Worm (Caenorhabditis elegans) whole organism, young adult: ENCODE measurements around the gene F40H3.1.

Experiments used
- B0035.1 ChIP-seq: sonication (generic microtip); optimal IDR thresholded peaks from 2 replicates; lab custom pipeline; 2016; ENCODE audit warnings: missing genetic modification characterization, mild to moderate bottlenecking, missing compliant biosample characterization, missing genotype, missing genetic modification reagents
- B0261.1 ChIP-seq: sonication (generic microtip); optimal IDR thresholded peaks from 2 replicates; lab custom pipeline; 2016; ENCODE audit warnings: mild to moderate bottlenecking, missing genetic modification characterization, moderate library complexity, missing compliant biosample characterization
- C06A6.2 ChIP-seq: fragments of 200-800 bp; sonication (Bioruptor generic); conservative IDR thresholded peaks from 2 replicates; pipeline ENCODE4 v1.3.6; 2022; ENCODE audit warnings: missing genetic modification characterization, missing compliant biosample characterization
- F10E7.11 ChIP-seq: sonication (generic microtip); optimal IDR thresholded peaks from 2 replicates; lab custom pipeline; 2017; ENCODE audit warnings: mild to moderate bottlenecking, missing genetic modification characterization, moderate library complexity, missing compliant biosample characterization
- K11D2.4 ChIP-seq: fragments of 200-800 bp; sonication (Bioruptor generic); IDR thresholded peaks from 2 replicates; pipeline ENCODE4 v1.3.6; 2022; ENCODE audit warnings: missing genetic modification reagents, missing genetic modification characterization, missing compliant biosample characterization
- ZK185.1 ChIP-seq: sonication (generic microtip); optimal IDR thresholded peaks from 2 replicates; lab custom pipeline; 2016; ENCODE audit warnings: mild to moderate bottlenecking, missing genetic modification characterization, missing compliant biosample characterization; ENCODE audit not compliant: poor library complexity, severe bottlenecking
- akir-1 ChIP-seq: fragments of 200-800 bp; sonication (Bioruptor generic); optimal IDR thresholded peaks from 2 replicates; lab custom pipeline; 2018; ENCODE audit warnings: mild to moderate bottlenecking, missing genetic modification characterization, moderate library complexity, missing compliant biosample characterization
- attf-3 ChIP-seq: fragments of 200-800 bp; sonication (Bioruptor generic); conservative IDR thresholded peaks from 2 replicates; pipeline ENCODE4 v1.3.6; 2022; ENCODE audit warnings: missing genetic modification reagents, missing genetic modification characterization, missing compliant biosample characterization
- ceh-40 ChIP-seq: fragments of 200-800 bp; sonication (Bioruptor generic); IDR thresholded peaks from 2 replicates; pipeline ENCODE4 v1.3.6; 2022; ENCODE audit warnings: missing genetic modification characterization, missing compliant biosample characterization
- die-1 ChIP-seq: sonication (generic microtip); optimal IDR thresholded peaks from 2 replicates; lab custom pipeline; 2016; ENCODE audit warnings: missing genotype, mild to moderate bottlenecking, missing genetic modification characterization, missing compliant biosample characterization
- dpl-1 ChIP-seq: fragments of 150-350 bp; optimal IDR thresholded peaks from 2 replicates; lab custom pipeline; 2014; ENCODE audit warnings: missing biosample characterization, missing genetic modification reagents, missing genetic modification characterization
- egl-18 ChIP-seq: fragments of 200-800 bp; sonication (Bioruptor generic); IDR thresholded peaks from 2 replicates; pipeline ENCODE4 v1.3.6; 2022; ENCODE audit warnings: missing genetic modification reagents, missing genetic modification characterization, missing compliant biosample characterization
- ets-4 ChIP-seq: fragments of 200-800 bp; sonication (Bioruptor generic); optimal IDR thresholded peaks from 2 replicates; lab custom pipeline; 2018; ENCODE audit warnings: mild to moderate bottlenecking, missing genetic modification characterization, missing compliant biosample characterization
- hlh-26 ChIP-seq: fragments of 200-800 bp; sonication (Bioruptor generic); conservative IDR thresholded peaks from 2 replicates; pipeline ENCODE4 v1.3.6; 2022; ENCODE audit warnings: missing genetic modification reagents, missing genetic modification characterization, missing compliant biosample characterization
- let-526 ChIP-seq: fragments of 200-800 bp; sonication (Bioruptor generic); IDR thresholded peaks from 2 replicates; pipeline ENCODE4 v1.3.6; 2022; ENCODE audit warnings: missing genetic modification reagents, missing genetic modification characterization, missing compliant biosample characterization
- lin-26 ChIP-seq: fragments of 200-800 bp; sonication (Bioruptor generic); IDR thresholded peaks from 2 replicates; pipeline ENCODE4 v1.3.6; 2022; ENCODE audit warnings: missing genetic modification reagents, missing genetic modification characterization, missing compliant biosample characterization
- lir-1 ChIP-seq: fragments of 200-800 bp; sonication (Bioruptor generic); conservative IDR thresholded peaks from 2 replicates; pipeline ENCODE4 v1.3.6; 2022; ENCODE audit warnings: missing genetic modification reagents, missing genetic modification characterization, missing compliant biosample characterization
- lsy-27 ChIP-seq: sonication (generic microtip); optimal IDR thresholded peaks from 2 replicates; lab custom pipeline; 2017; ENCODE audit warnings: missing genetic modification characterization, mild to moderate bottlenecking, missing compliant biosample characterization, antibody characterized with exemption, missing genotype, borderline replicate concordance; ENCODE audit not compliant: insufficient read depth
- madf-10 ChIP-seq: sonication (generic microtip); optimal IDR thresholded peaks from 2 replicates; lab custom pipeline; 2016; ENCODE audit warnings: mild to moderate bottlenecking, missing genetic modification characterization, missing compliant biosample characterization
- madf-8 ChIP-seq: fragments of 200-800 bp; sonication (Bioruptor generic); conservative IDR thresholded peaks from 2 replicates; pipeline ENCODE4 v1.3.6; 2022; ENCODE audit warnings: missing genetic modification reagents, missing genetic modification characterization, missing compliant biosample characterization
- mel-28 ChIP-seq: sonication (generic microtip); optimal IDR thresholded peaks from 2 replicates; lab custom pipeline; 2016; ENCODE audit warnings: borderline replicate concordance, mild to moderate bottlenecking, missing genetic modification characterization, missing compliant biosample characterization
- mxl-1 ChIP-seq: sonication (generic microtip); optimal IDR thresholded peaks from 2 replicates; lab custom pipeline; 2016; ENCODE audit warnings: missing genetic modification characterization, missing compliant biosample characterization
- nfya-2 ChIP-seq: fragments of 200-800 bp; sonication (Bioruptor generic); IDR thresholded peaks from 2 replicates; pipeline ENCODE4 v1.3.6; 2022; ENCODE audit warnings: missing genetic modification reagents, missing genetic modification characterization, missing compliant biosample characterization
- rec-8 ChIP-seq, 2 experiments: sonication (generic microtip); optimal IDR thresholded peaks; 2 replicates each; lab custom pipeline; 2016; ENCODE audit warnings: mild to moderate bottlenecking in 2 of 2, missing genetic modification characterization in 2 of 2, missing genetic modification reagents in 2 of 2, missing genotype in 2 of 2, missing biosample characterization in 1 of 2, missing compliant biosample characterization in 1 of 2, moderate library complexity in 1 of 2
- rpc-1 ChIP-seq, 2 experiments: fragments of 150-350 bp in 1 of 2; sonication (generic microtip) in 1 of 2; optimal IDR thresholded peaks; 2 replicates each; lab custom pipeline; 2014 to 2018; ENCODE audit warnings: missing biosample characterization in 1 of 2, missing genetic modification characterization in 1 of 2, missing genetic modification reagents in 1 of 2, missing genotype in 1 of 2
- sdz-38 ChIP-seq: sonication (generic microtip); optimal IDR thresholded peaks from 2 replicates; lab custom pipeline; 2016; ENCODE audit warnings: missing genotype, missing genetic modification characterization, missing compliant biosample characterization
- sea-2 ChIP-seq: fragments of 200-800 bp; sonication (Bioruptor generic); IDR thresholded peaks from 2 replicates; pipeline ENCODE4 v1.3.6; 2022; ENCODE audit warnings: missing genetic modification characterization, missing compliant biosample characterization
- somi-1 ChIP-seq: fragments of 200-800 bp; sonication (Bioruptor generic); optimal IDR thresholded peaks from 2 replicates; lab custom pipeline; 2018; ENCODE audit warnings: mild to moderate bottlenecking, missing genetic modification characterization, missing compliant biosample characterization
- tbp1 ChIP-seq: fragments of 200-800 bp; sonication (Bioruptor generic); optimal IDR thresholded peaks from 2 replicates; lab custom pipeline; 2018; ENCODE audit warnings: mild to moderate bottlenecking, missing genetic modification characterization, missing compliant biosample characterization
- tlf-1 ChIP-seq: fragments of 200-800 bp; sonication (Bioruptor generic); optimal IDR thresholded peaks from 2 replicates; lab custom pipeline; 2018; ENCODE audit warnings: mild to moderate bottlenecking, missing genetic modification characterization, missing compliant biosample characterization
- xnd-1 ChIP-seq: sonication (generic microtip); optimal IDR thresholded peaks from 2 replicates; lab custom pipeline; 2016; ENCODE audit warnings: missing genotype, missing genetic modification reagents, missing genetic modification characterization, missing compliant biosample characterization
- zfh-2 ChIP-seq: fragments of 200-800 bp; sonication (Bioruptor generic); conservative IDR thresholded peaks from 2 replicates; pipeline ENCODE4 v1.3.6; 2022; ENCODE audit warnings: missing genetic modification reagents, missing genetic modification characterization, missing compliant biosample characterization
- ztf-25 ChIP-seq: fragments of 200-800 bp; sonication (Bioruptor generic); IDR thresholded peaks from 2 replicates; pipeline ENCODE4 v1.3.6; 2022; ENCODE audit warnings: missing genetic modification reagents, missing genetic modification characterization, missing compliant biosample characterization
- ztf-28 ChIP-seq: fragments of 200-800 bp; sonication (Bioruptor generic); IDR thresholded peaks from 2 replicates; pipeline ENCODE4 v1.3.6; 2022; ENCODE audit warnings: missing genetic modification reagents, missing genetic modification characterization, missing compliant biosample characterization

Gene F40H3.1

DNA sequence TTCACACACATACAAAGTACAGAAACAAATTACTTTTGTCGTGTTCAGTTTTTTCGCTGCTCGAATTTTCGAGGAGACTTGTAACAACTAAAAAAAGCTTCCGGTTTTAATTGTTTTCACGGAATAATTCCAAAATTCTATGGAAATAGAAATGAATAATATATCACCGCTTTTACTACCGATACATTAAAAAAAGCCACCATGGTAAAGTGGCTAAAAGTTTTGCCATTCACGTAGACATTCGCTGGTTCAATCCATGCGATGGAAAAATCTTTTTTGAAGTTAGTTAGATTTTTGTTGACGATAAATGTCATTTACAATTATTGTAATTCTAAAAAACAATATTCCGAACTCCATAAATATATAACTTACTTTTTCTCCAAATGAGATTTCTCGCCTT lies 10.9 kb upstream of the F40H3.1 start:
- TF ChIP-seq nfya-2 (no peak), ets-4 (GFP tag; lab: Kevin White, UChicago) (no peak), tbp1 (GFP tag; lab: Kevin White, UChicago) (peak; percentile 77), B0261.1 (tag; lab: Kevin White, UChicago) (peak; percentile 27), dpl-1 (GFP tag; lab: Kevin White, UChicago) (no peak), akir-1 (no peak), rec-8 (tag; optimal IDR thresholded peaks at IDR 0.05; lab: Kevin White, UChicago) (no peak), madf-10 (tag; lab: Kevin White, UChicago) (no peak), mxl-1 (tag; lab: Kevin White, UChicago) (no peak), rpc-1 (optimal IDR thresholded peaks at IDR 0.05; lab: Kevin White, UChicago) (peak; percentile 20), rpc-1 (tag; optimal IDR thresholded peaks at IDR 0.05; lab: Kevin White, UChicago) (peak; percentile 67)

- TF ChIP-seq hlh-26, result no peak
- TF ChIP-seq lir-1 (GFP tag; lab: Robert Waterston, UW), result no peak
These were observed 10.5 kb upstream of the F40H3.1 start, which contains the start of gene hst-3.1 for ce11 chrII:6169156-6169555. Gene hst-3.1, minus strand, starts transcription at chrII:6169256.

DNA sequence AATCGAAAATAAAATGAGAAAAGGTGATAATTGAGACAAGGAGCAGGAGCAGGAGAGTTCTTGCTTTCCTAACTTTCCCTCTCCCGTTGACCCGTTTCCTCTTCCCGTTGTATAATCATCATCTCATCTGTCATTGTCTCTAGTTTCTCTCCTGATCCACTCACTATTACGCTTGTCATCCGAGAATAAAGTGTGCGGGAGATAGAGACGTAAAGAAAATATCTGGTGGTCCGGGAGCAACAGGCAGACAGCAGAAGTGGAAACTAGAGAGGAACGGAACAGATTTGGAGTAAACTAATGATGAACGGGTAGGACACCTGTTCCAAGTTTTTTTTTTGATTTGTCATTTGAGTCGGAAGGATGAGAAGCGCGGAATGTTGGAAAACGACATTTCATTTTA lies 9.4 kb upstream of the F40H3.1 start:
- TF ChIP-seq zfh-2 (GFP tag; lab: Robert Waterston, UW) (no peak), akir-1 (no peak), lsy-27 (tag; lab: Kevin White, UChicago) (no peak), tlf-1 (GFP tag; lab: Kevin White, UChicago) (no peak), sdz-38 (tag; lab: Kevin White, UChicago) (no peak), xnd-1 (tag; lab: Kevin White, UChicago) (no peak), let-526 (no peak), die-1 (tag; lab: Kevin White, UChicago) (no peak), ztf-25 (GFP tag; lab: Robert Waterston, UW) (no peak), egl-18 (no peak), K11D2.4 (GFP tag; lab: Robert Waterston, UW) (no peak), ZK185.1 (no peak), ceh-40 (GFP tag; lab: Robert Waterston, UW) (no peak), B0035.1 (no peak), mel-28 (no peak), attf-3 (GFP tag; lab: Robert Waterston, UW) (no peak)

DNA sequence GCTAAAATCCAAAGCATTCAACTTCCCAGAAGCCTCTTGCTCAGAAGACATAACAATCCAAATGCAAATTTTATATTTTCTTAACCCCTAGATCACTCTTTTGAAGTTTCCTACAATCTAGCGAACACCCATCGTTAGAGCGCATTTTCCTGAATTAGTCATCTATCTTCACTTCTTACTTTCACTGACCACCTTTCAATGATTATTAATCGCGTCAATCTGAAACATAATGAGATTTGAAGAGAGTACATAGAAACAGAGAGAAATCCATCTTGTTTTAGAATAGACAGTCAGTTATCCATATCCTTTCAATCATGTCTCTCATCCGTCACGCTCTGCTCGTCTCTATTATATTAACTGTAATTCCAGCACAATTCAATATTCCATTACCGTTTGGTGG lies 8.4 kb upstream of the F40H3.1 start, which contains the start of gene F40H3.3:
Gene F40H3.3, plus strand, starts transcription at position 280 of the 400 bp plus-strand sequence.
- TF ChIP-seq madf-8 (no peak), C06A6.2 (no peak), akir-1 (no peak), F10E7.11 (no peak), ztf-28 (GFP tag; lab: Robert Waterston, UW) (no peak), somi-1 (GFP tag; lab: Kevin White, UChicago) (no peak), sea-2 (GFP tag; lab: Robert Waterston, UW) (no peak), ets-4 (GFP tag; lab: Kevin White, UChicago) (no peak), lin-26 (GFP tag; lab: Robert Waterston, UW) (no peak)
